Worm (Caenorhabditis elegans) whole organism, early embryonic: ENCODE data around the gene W06A7.4.

Source experiments
- aly-1 ChIP-seq: sonication (generic microtip); optimal IDR thresholded peaks from 2 replicates; lab custom pipeline; 2016; ENCODE audit warnings: missing genetic modification characterization, missing compliant biosample characterization
- ama-1 ChIP-seq: fragments of 150-350 bp; optimal IDR thresholded peaks from 2 replicates; lab custom pipeline; 2014
- hmbx-1 ChIP-seq: sonication (generic microtip); optimal IDR thresholded peaks from 2 replicates; lab custom pipeline; 2016; ENCODE audit warnings: mild to moderate bottlenecking, missing genetic modification characterization, missing compliant biosample characterization
- scrt-1 ChIP-seq: fragments of 200-800 bp; sonication (Bioruptor generic); IDR thresholded peaks from 2 replicates; pipeline ENCODE4 v1.3.6; 2022; ENCODE audit warnings: missing genetic modification characterization, missing compliant biosample characterization
- tbx-11 ChIP-seq: fragments of 200-800 bp; sonication (Bioruptor generic); IDR thresholded peaks from 2 replicates; pipeline ENCODE4 v1.3.6; 2022; ENCODE audit warnings: missing genetic modification characterization, missing compliant biosample characterization
- tra-4 ChIP-seq: sonication (generic microtip); optimal IDR thresholded peaks from 2 replicates; lab custom pipeline; 2017; ENCODE audit warnings: missing genetic modification characterization, missing compliant biosample characterization

ce11 chrV:14852620-14853019 lies 28.4 kb downstream of the W06A7.4 start:
- no peak for TF ChIP-seq ama-1 (lab: Kevin White, UChicago)
- no peak for TF ChIP-seq aly-1 (tag; lab: Kevin White, UChicago)
- TF ChIP-seq scrt-1 (GFP tag; lab: Robert Waterston, UW), result no peak
- no peak for TF ChIP-seq hmbx-1 (tag; lab: Kevin White, UChicago)
- TF ChIP-seq tra-4 (tag; lab: Kevin White, UChicago), result no peak
- TF ChIP-seq tbx-11 (GFP tag; lab: Robert Waterston, UW), result no peak
